Fruit fly (Drosophila melanogaster): Measurements from ENCODE around the gene TTLL3B.

TTLL3B gene

DNA sequence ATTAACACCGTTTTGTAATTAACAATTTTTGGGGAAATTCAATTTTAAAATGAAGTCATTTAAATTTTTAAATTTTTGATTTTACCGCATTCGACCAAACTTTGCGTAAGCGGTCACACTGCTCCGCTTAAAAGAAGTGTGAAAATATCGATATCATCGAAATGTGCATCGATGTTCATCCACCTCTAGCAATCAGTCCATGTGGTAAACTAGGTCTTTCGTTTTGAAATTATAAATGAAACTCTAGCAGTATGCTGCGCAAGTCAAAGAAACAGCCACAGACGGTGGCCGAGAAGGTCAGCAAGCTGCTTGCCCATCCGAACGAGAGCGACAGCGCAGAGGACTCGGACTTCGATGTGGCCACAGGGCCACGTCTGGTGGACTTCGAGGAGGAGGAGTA, 15.2 kb upstream of the TTLL3B start, which contains the start of gene Aatf (continued):
- TF ChIP-seq ATbp (GFP tag; optimal IDR thresholded peaks at IDR 0.05), result no peak
- no peak for TF ChIP-seq TFAM (GFP tag; optimal IDR thresholded peaks at IDR 0.05)
- TF ChIP-seq pb (GFP tag; optimal IDR thresholded peaks at IDR 0.05), result no peak
- no peak for TF ChIP-seq Camta (GFP tag; optimal IDR thresholded peaks at IDR 0.05)
- TF ChIP-seq unc-4 (GFP tag; IDR thresholded peaks at IDR 0.05; ENCODE audit: partially characterized antibody), result peak; percentile 89
- TF ChIP-seq Dip3 (GFP tag; optimal IDR thresholded peaks at IDR 0.05), result no peak
- TF ChIP-seq CG5245 (GFP tag; optimal IDR thresholded peaks at IDR 0.05), result no peak
- TF ChIP-seq CG12219 (GFP tag; optimal IDR thresholded peaks at IDR 0.05), result no peak
- no peak for TF ChIP-seq ab (GFP tag; optimal IDR thresholded peaks at IDR 0.05)
- no peak for TF ChIP-seq CG32767 (GFP tag; IDR thresholded peaks at IDR 0.05)
- peak; percentile 11 for TF ChIP-seq her (GFP tag; optimal IDR thresholded peaks at IDR 0.05)
- TF ChIP-seq tx (GFP tag; optimal IDR thresholded peaks at IDR 0.05), result no peak
- no peak for TF ChIP-seq fru (optimal IDR thresholded peaks at IDR 0.05)
- TF ChIP-seq ci (GFP tag; IDR thresholded peaks at IDR 0.05), result no peak
- no peak for TF ChIP-seq Blimp-1 (GFP tag; optimal IDR thresholded peaks at IDR 0.05)
- TF ChIP-seq Bdp1 (GFP tag; optimal IDR thresholded peaks at IDR 0.05), result no peak
- TF ChIP-seq Ets65A (GFP tag), result peak; percentile 51
- no peak for TF ChIP-seq Rx (GFP tag; IDR thresholded peaks at IDR 0.05)
- TF ChIP-seq zen (tag; optimal IDR thresholded peaks at IDR 0.05), result no peak
- TF ChIP-seq Adf1 (GFP tag; IDR thresholded peaks at IDR 0.05), result no peak
- TF ChIP-seq CG9797 (GFP tag; optimal IDR thresholded peaks at IDR 0.05), result peak; percentile 90
- TF ChIP-seq CG7271 (tag; optimal IDR thresholded peaks at IDR 0.05), result peak; percentile 7
- no peak for TF ChIP-seq lbe (GFP tag; optimal IDR thresholded peaks at IDR 0.05)
- peak; percentile 45 for TF ChIP-seq CG12659 (GFP tag; optimal IDR thresholded peaks at IDR 0.05)
- no peak for TF ChIP-seq Nf-YA (GFP tag; IDR thresholded peaks at IDR 0.05)
- TF ChIP-seq ara (GFP tag; IDR thresholded peaks at IDR 0.05), result no peak
- no peak for TF ChIP-seq crol (GFP tag; IDR thresholded peaks at IDR 0.05)
- no peak for TF ChIP-seq CG10959 (GFP tag; IDR thresholded peaks at IDR 0.05)
- no peak for TF ChIP-seq eyg (GFP tag; optimal IDR thresholded peaks at IDR 0.05)
- no peak for TF ChIP-seq Dad (GFP tag; optimal IDR thresholded peaks at IDR 0.05)
- no peak for TF ChIP-seq Trl (optimal IDR thresholded peaks at IDR 0.05)
- no peak for TF ChIP-seq Trl (GFP tag; optimal IDR thresholded peaks at IDR 0.05)
- no peak for TF ChIP-seq CG2875 (GFP tag; optimal IDR thresholded peaks at IDR 0.05)
- TF ChIP-seq kni (GFP tag; optimal IDR thresholded peaks at IDR 0.05), result no peak
- TF ChIP-seq CG12071 (GFP tag; optimal IDR thresholded peaks at IDR 0.05), result no peak
- no peak for TF ChIP-seq Hr3 (GFP tag; optimal IDR thresholded peaks at IDR 0.05)
- TF ChIP-seq hb (GFP tag; IDR thresholded peaks at IDR 0.05; ENCODE audit: partially characterized antibody), result peak; percentile 53; the same call in 1 of the 3 replicates
- no peak for TF ChIP-seq CG9215 (GFP tag; IDR thresholded peaks at IDR 0.05)
- TF ChIP-seq kay (GFP tag; optimal IDR thresholded peaks at IDR 0.05), result no peak
- TF ChIP-seq CG11504 (tag; optimal IDR thresholded peaks at IDR 0.05), result no peak
- TF ChIP-seq seq (GFP tag; IDR thresholded peaks at IDR 0.05), result no peak
- no peak for TF ChIP-seq tup (GFP tag; optimal IDR thresholded peaks at IDR 0.05)
- no peak for TF ChIP-seq ham (GFP tag; IDR thresholded peaks at IDR 0.05)
- TF ChIP-seq phol (tag; optimal IDR thresholded peaks at IDR 0.05), result peak; percentile 37
- no peak for TF ChIP-seq CG8944 (GFP tag; optimal IDR thresholded peaks at IDR 0.05)
- TF ChIP-seq D19A (tag; optimal IDR thresholded peaks at IDR 0.05), result no peak
- TF ChIP-seq CG6272 (GFP tag; IDR thresholded peaks at IDR 0.05), result no peak
- TF ChIP-seq Sox100B (GFP tag; optimal IDR thresholded peaks at IDR 0.05), result no peak
- peak; percentile 88 for TF ChIP-seq pzg (GFP tag; optimal IDR thresholded peaks at IDR 0.05)
- TF ChIP-seq CG17361 (GFP tag; IDR thresholded peaks at IDR 0.05), result no peak
- no peak for TF ChIP-seq Xbp1 (GFP tag; optimal IDR thresholded peaks at IDR 0.05)
- no peak for TF ChIP-seq CG12391 (tag; optimal IDR thresholded peaks at IDR 0.05)
- peak; percentile 8 for TF ChIP-seq Ets97D (GFP tag; optimal IDR thresholded peaks at IDR 0.05)
- no peak for TF ChIP-seq Doc2 (GFP tag; IDR thresholded peaks at IDR 0.05)
